Worm (Caenorhabditis elegans) whole organism, late embryonic: ENCODE data around the gene ubh-3.

Experiments used
- F13H6.1 ChIP-seq: sonication (generic microtip); optimal IDR thresholded peaks from 2 replicates; lab custom pipeline; 2016; ENCODE audit warnings: missing genetic modification characterization, missing compliant biosample characterization
- K02D7.2 ChIP-seq: sonication (generic microtip); optimal IDR thresholded peaks from 2 replicates; lab custom pipeline; 2017; ENCODE audit warnings: mild to moderate bottlenecking, missing genetic modification characterization, missing compliant biosample characterization
- T23F11.4 ChIP-seq: fragments of 200-800 bp; sonication (Bioruptor generic); optimal IDR thresholded peaks from 2 replicates; lab custom pipeline; 2018; ENCODE audit warnings: mild to moderate bottlenecking, missing genetic modification characterization, missing compliant biosample characterization
- Y22D7AL.16 ChIP-seq: sonication (generic microtip); optimal IDR thresholded peaks from 2 replicates; lab custom pipeline; 2016; ENCODE audit warnings: missing genetic modification characterization, missing compliant biosample characterization
- ahr-1 ChIP-seq: sonication (generic microtip); optimal IDR thresholded peaks from 2 replicates; lab custom pipeline; 2016; ENCODE audit warnings: missing genetic modification characterization, missing compliant biosample characterization
- ama-1 ChIP-seq: fragments of 150-350 bp; optimal IDR thresholded peaks from 2 replicates; lab custom pipeline; 2014
- ceh-19 ChIP-seq: fragments of 200-800 bp; sonication (Bioruptor generic); optimal IDR thresholded peaks from 2 replicates; lab custom pipeline; 2018; ENCODE audit warnings: mild to moderate bottlenecking, missing genetic modification characterization, missing compliant biosample characterization
- ceh-22 ChIP-seq: sonication (generic microtip); optimal IDR thresholded peaks from 2 replicates; lab custom pipeline; 2017; ENCODE audit warnings: missing biosample characterization, missing genetic modification characterization
- ceh-30 ChIP-seq: fragments of 150-350 bp; optimal IDR thresholded peaks from 2 replicates; lab custom pipeline; 2014; ENCODE audit warnings: missing biosample characterization, missing genetic modification characterization
- ceh-34 ChIP-seq: sonication (generic microtip); optimal IDR thresholded peaks from 2 replicates; lab custom pipeline; 2016; ENCODE audit warnings: mild to moderate bottlenecking, missing genetic modification characterization, missing compliant biosample characterization
- ceh-6 ChIP-seq: fragments of 200-800 bp; sonication (Bioruptor generic); optimal IDR thresholded peaks from 2 replicates; lab custom pipeline; 2018; ENCODE audit warnings: mild to moderate bottlenecking, missing genetic modification characterization, missing compliant biosample characterization
- che-1 ChIP-seq: sonication (generic microtip); optimal IDR thresholded peaks from 2 replicates; lab custom pipeline; 2016; ENCODE audit warnings: mild to moderate bottlenecking, missing genetic modification characterization, missing compliant biosample characterization
- dve-1 ChIP-seq: sonication (generic microtip); optimal IDR thresholded peaks from 2 replicates; lab custom pipeline; 2017; ENCODE audit warnings: antibody characterized with exemption, mild to moderate bottlenecking, missing genetic modification characterization, missing compliant biosample characterization
- elt-2 ChIP-seq: sonication (generic microtip); optimal IDR thresholded peaks from 2 replicates; lab custom pipeline; 2016; ENCODE audit warnings: missing genetic modification reagents, missing genetic modification characterization, missing compliant biosample characterization
- elt-4 ChIP-seq: sonication (generic microtip); optimal IDR thresholded peaks from 2 replicates; lab custom pipeline; 2016; ENCODE audit warnings: missing genetic modification characterization, missing compliant biosample characterization
- eyg-1 ChIP-seq: sonication (generic microtip); optimal IDR thresholded peaks from 2 replicates; lab custom pipeline; 2016; ENCODE audit warnings: missing genotype, missing genetic modification characterization, missing compliant biosample characterization
- fax-1 ChIP-seq: sonication (generic microtip); optimal IDR thresholded peaks from 2 replicates; lab custom pipeline; 2016; ENCODE audit warnings: missing genotype, missing genetic modification characterization, missing compliant biosample characterization
- fkh-10 ChIP-seq: fragments of 150-350 bp; optimal IDR thresholded peaks from 2 replicates; lab custom pipeline; 2014; ENCODE audit warnings: missing biosample characterization, missing genetic modification reagents, missing genetic modification characterization
- fkh-6 ChIP-seq: sonication (generic microtip); optimal IDR thresholded peaks from 2 replicates; lab custom pipeline; 2016; ENCODE audit warnings: missing genetic modification characterization, missing compliant biosample characterization
- hlh-13 ChIP-seq: fragments of 200-800 bp; sonication (Bioruptor generic); optimal IDR thresholded peaks from 2 replicates; lab custom pipeline; 2018; ENCODE audit warnings: mild to moderate bottlenecking, missing genetic modification characterization, missing compliant biosample characterization
- hlh-15 ChIP-seq: sonication (generic microtip); optimal IDR thresholded peaks from 2 replicates; lab custom pipeline; 2016; ENCODE audit warnings: missing genetic modification characterization, missing compliant biosample characterization
- hlh-6 ChIP-seq: sonication (generic microtip); optimal IDR thresholded peaks from 2 replicates; lab custom pipeline; 2016; ENCODE audit warnings: missing genotype, missing genetic modification characterization, missing compliant biosample characterization
- mec-3 ChIP-seq: sonication (generic microtip); optimal IDR thresholded peaks from 2 replicates; lab custom pipeline; 2016; ENCODE audit warnings: borderline replicate concordance, missing genetic modification characterization, missing compliant biosample characterization
- nfya-1 ChIP-seq: sonication (generic microtip); optimal IDR thresholded peaks from 2 replicates; lab custom pipeline; 2017; ENCODE audit warnings: missing genetic modification characterization, mild to moderate bottlenecking, missing compliant biosample characterization, antibody characterized with exemption, moderate library complexity
- nhr-11 ChIP-seq: fragments of 150-350 bp; optimal IDR thresholded peaks from 2 replicates; lab custom pipeline; 2014; ENCODE audit warnings: missing biosample characterization, missing genetic modification characterization
- nhr-232 ChIP-seq: sonication (generic microtip); optimal IDR thresholded peaks from 2 replicates; lab custom pipeline; 2016; ENCODE audit warnings: missing genetic modification characterization, missing compliant biosample characterization
- npax-4 ChIP-seq: sonication (generic microtip); optimal IDR thresholded peaks from 2 replicates; lab custom pipeline; 2016; ENCODE audit warnings: missing genetic modification characterization, missing compliant biosample characterization
- pat-9 ChIP-seq: fragments of 200-800 bp; sonication (Bioruptor generic); optimal IDR thresholded peaks from 2 replicates; lab custom pipeline; 2018; ENCODE audit warnings: mild to moderate bottlenecking, missing genetic modification characterization, moderate library complexity, missing compliant biosample characterization
- pha-2 ChIP-seq: sonication (generic microtip); optimal IDR thresholded peaks from 2 replicates; lab custom pipeline; 2017; ENCODE audit warnings: mild to moderate bottlenecking, missing genetic modification characterization, missing compliant biosample characterization
- pha-4 ChIP-seq: fragments of 150-350 bp; optimal IDR thresholded peaks from 2 replicates; lab custom pipeline; 2018; ENCODE audit warnings: missing biosample characterization, missing genetic modification reagents, missing genetic modification characterization
- pros-1 ChIP-seq: fragments of 150-350 bp; optimal IDR thresholded peaks from 2 replicates; lab custom pipeline; 2014; ENCODE audit warnings: missing biosample characterization, missing genetic modification reagents, missing genetic modification characterization
- rnt-1 ChIP-seq: sonication (generic microtip); optimal IDR thresholded peaks from 2 replicates; lab custom pipeline; 2016; ENCODE audit warnings: missing genetic modification characterization, missing compliant biosample characterization
- sdc-2 ChIP-seq: sonication (generic microtip); optimal IDR thresholded peaks from 2 replicates; lab custom pipeline; 2016; ENCODE audit warnings: missing genotype, missing genetic modification characterization, missing compliant biosample characterization
- sox-4 ChIP-seq: sonication (generic microtip); optimal IDR thresholded peaks from 2 replicates; lab custom pipeline; 2017; ENCODE audit warnings: mild to moderate bottlenecking, missing genetic modification characterization, inconsistent platforms, missing compliant biosample characterization
- unc-55 ChIP-seq: sonication (generic microtip); optimal IDR thresholded peaks from 2 replicates; lab custom pipeline; 2017; ENCODE audit warnings: missing biosample characterization, missing genetic modification reagents, missing genetic modification characterization
- unc-86 ChIP-seq: sonication (generic microtip); optimal IDR thresholded peaks from 2 replicates; lab custom pipeline; 2016; ENCODE audit warnings: missing genetic modification characterization, missing compliant biosample characterization
- zip-5 ChIP-seq: sonication (generic microtip); optimal IDR thresholded peaks from 2 replicates; lab custom pipeline; 2016; ENCODE audit warnings: missing genetic modification characterization, missing compliant biosample characterization
- ztf-16 ChIP-seq: sonication (generic microtip); optimal IDR thresholded peaks from 2 replicates; lab custom pipeline; 2017; ENCODE audit warnings: missing genetic modification characterization, missing compliant biosample characterization

Gene ubh-3

ce11 chrV:6505339-6505811 lies 3.2 kb downstream of the ubh-3 start, which contains the start of gene W01A11.7:
Gene W01A11.7, minus strand, starts transcription at chrV:6505389.
- TF ChIP-seq ahr-1 (no peak), elt-2 (tag; lab: Kevin White, UChicago) (no peak), ama-1 (lab: Kevin White, UChicago) (no peak), pros-1 (tag; lab: Kevin White, UChicago) (no peak), fkh-10 (GFP tag; lab: Kevin White, UChicago) (no peak), Y22D7AL.16 (tag; lab: Kevin White, UChicago) (no peak), nfya-1 (tag; lab: Kevin White, UChicago) (no peak), hlh-6 (no peak), ceh-19 (GFP tag; lab: Kevin White, UChicago) (no peak), pha-2 (no peak), eyg-1 (tag; lab: Kevin White, UChicago) (no peak), dve-1 (tag; lab: Kevin White, UChicago) (no peak), npax-4 (tag; lab: Kevin White, UChicago) (no peak), unc-86 (tag; lab: Kevin White, UChicago) (no peak), F13H6.1 (tag; lab: Kevin White, UChicago) (no peak), hlh-15 (no peak), T23F11.4 (GFP tag; lab: Kevin White, UChicago) (no peak), ceh-34 (tag; lab: Kevin White, UChicago) (no peak)

- no peak for TF ChIP-seq che-1 (tag; lab: Kevin White, UChicago)
- no peak for TF ChIP-seq pat-9 (tag; lab: Kevin White, UChicago)
- TF ChIP-seq fkh-6 (tag; lab: Kevin White, UChicago), result no peak
- TF ChIP-seq, all 69 proteins: peak for 0
Observed at ce11 chrV:6504131-6504827, 4.3 kb downstream of the ubh-3 start, which contains the start of gene moc-2. Gene moc-2, minus strand, starts transcription at chrV:6504181.

DNA sequence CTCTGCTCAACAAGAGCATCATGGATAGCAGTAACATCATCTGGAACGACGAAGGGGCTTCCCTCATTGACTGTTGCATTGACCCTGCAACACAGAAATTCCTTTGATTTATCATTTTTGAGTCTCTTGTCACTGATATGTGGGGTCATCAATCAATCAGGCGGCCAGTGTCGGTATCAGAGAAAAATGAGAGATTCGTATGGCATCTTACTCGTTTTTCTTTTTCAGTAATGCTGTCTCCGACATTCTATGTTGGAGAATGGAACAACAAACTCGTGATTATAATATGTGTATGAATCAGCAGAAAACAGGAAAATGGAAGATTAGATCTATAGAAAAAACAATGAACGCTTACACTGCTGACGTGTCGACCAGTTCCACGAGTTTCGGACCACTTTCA lies 5.4 kb downstream of the ubh-3 start:
- TF ChIP-seq unc-55 (GFP tag; lab: Kevin White, UChicago), result peak; percentile 59
- no peak for TF ChIP-seq nhr-232

- TF ChIP-seq ahr-1, result no peak
- no peak for TF ChIP-seq F13H6.1 (tag; lab: Kevin White, UChicago)
- no peak for TF ChIP-seq hlh-13 (GFP tag; lab: Kevin White, UChicago)
- no peak for TF ChIP-seq fax-1
- no peak for TF ChIP-seq rnt-1 (tag; lab: Kevin White, UChicago)
- TF ChIP-seq elt-4 (tag; lab: Kevin White, UChicago), result no peak
- no peak for TF ChIP-seq dve-1 (tag; lab: Kevin White, UChicago)
- no peak for TF ChIP-seq sdc-2
- no peak for TF ChIP-seq zip-5
- no peak for TF ChIP-seq ceh-19 (GFP tag; lab: Kevin White, UChicago)
- TF ChIP-seq mec-3 (tag; lab: Kevin White, UChicago), result no peak
- no peak for TF ChIP-seq ztf-16
- TF ChIP-seq K02D7.2 (tag; lab: Kevin White, UChicago), result no peak
- TF ChIP-seq ceh-6 (GFP tag; lab: Kevin White, UChicago), result no peak
- TF ChIP-seq ceh-30 (tag; lab: Kevin White, UChicago), result no peak
Observed at ce11 chrV:6498903-6499302, 9.7 kb downstream of the ubh-3 start, which contains the start of gene W01A11.1. Gene W01A11.1, plus strand, starts transcription at chrV:6499224.

DNA sequence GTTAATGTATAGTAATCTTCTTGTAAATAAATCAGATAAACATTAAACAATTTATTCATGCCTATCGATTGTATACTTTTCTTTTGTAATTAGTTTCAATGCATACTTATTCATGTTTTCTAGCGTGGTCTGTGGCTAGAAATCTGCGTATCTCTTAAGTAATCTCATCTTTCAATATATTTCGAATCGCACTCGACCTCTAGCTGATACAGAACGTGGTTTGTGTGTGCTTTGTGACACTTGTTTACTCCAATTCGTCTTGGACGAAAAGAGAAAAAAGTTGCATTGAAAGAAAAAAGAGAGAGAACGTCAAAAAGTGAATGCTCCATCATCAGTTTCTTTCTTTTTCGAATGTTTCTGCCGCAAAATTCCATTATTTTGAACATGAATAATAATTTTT lies 10.2 kb downstream of the ubh-3 start:
- TF ChIP-seq elt-4 (tag; lab: Kevin White, UChicago) (no peak), ceh-22 (no peak), nhr-11 (no peak), sox-4 (tag; lab: Kevin White, UChicago) (no peak), pha-4 (tag; lab: Kevin White, UChicago) (no peak), Y22D7AL.16 (tag; lab: Kevin White, UChicago) (no peak)
